Worm (Caenorhabditis elegans): ENCODE measurements around the gene C24A3.1.
A peak's percentile ranks its signal among the peaks of the same experiment; 100 is the strongest.

The C24A3.1 gene

DNA sequence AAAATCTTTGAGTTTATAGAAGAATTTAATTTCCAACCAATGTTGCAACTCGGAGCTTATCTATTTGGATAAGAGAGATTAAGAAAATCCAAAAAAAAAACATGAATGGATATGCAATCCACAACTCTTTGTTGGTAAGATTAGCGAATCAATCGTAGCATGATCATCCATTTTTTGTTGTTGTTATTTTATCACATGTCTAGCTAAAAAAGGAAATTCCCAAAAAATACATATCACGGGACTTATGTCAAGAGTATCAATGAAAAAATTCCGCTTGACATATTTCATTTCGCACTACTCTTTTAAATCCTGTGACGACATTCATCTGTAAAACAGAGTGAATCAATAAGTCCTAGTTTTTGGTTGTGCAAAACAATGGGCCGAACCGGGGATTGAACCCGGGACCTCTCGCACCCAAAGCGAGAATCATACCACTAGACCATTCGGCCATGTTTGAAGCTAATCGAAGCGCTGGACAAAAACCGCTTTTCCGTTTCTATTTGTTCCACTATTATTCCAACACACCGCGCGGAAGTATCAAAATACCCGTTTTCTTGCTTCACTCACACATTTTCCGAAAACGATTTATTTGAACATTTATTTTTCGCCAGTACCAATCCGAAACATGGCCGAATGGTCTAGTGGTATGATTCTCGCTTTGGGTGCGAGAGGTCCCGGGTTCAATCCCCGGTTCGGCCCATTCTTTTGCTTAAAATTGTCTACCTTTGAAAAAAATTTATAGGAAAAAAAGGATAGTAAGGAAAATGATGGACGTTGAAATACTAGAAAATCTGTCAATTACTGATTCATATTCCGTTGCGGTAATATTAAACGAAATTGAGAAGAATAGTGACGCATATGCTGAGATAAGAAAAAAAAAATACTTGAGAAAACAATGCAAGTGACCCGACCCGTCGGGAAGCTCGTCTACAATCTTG lies 29.5 kb upstream of the C24A3.1 start:
- no peak for TF ChIP-seq cnd-1 (tag; optimal IDR thresholded peaks at IDR 0.05)
- no peak for TF ChIP-seq ztf-11 (tag; optimal IDR thresholded peaks at IDR 0.05)
- peak; percentile 19 for TF ChIP-seq M03D4.4 (tag; optimal IDR thresholded peaks at IDR 0.05)
- no peak for TF ChIP-seq mep-1 (tag; optimal IDR thresholded peaks at IDR 0.05)
- no peak for TF ChIP-seq elt-3 (tag; optimal IDR thresholded peaks at IDR 0.05)
- TF ChIP-seq drap-1 (GFP tag; optimal IDR thresholded peaks at IDR 0.05): no peak
- no peak for TF ChIP-seq nhr-2 (tag; optimal IDR thresholded peaks at IDR 0.05)
- TF ChIP-seq ceh-83 (GFP tag; optimal IDR thresholded peaks at IDR 0.05): no peak
- TF ChIP-seq unc-62 (GFP tag; optimal IDR thresholded peaks at IDR 0.05): no peak
- peak; percentile 27 for TF ChIP-seq bed-3 (GFP tag; optimal IDR thresholded peaks at IDR 0.05)
- peak; percentile 23 for TF ChIP-seq sptf-1 (tag; optimal IDR thresholded peaks at IDR 0.05)
- TF ChIP-seq elt-1 (tag; optimal IDR thresholded peaks at IDR 0.05; ENCODE audit: borderline replicate concordance, insufficient read depth): no peak
- no peak for TF ChIP-seq lin-13 (tag; optimal IDR thresholded peaks at IDR 0.05)

DNA sequence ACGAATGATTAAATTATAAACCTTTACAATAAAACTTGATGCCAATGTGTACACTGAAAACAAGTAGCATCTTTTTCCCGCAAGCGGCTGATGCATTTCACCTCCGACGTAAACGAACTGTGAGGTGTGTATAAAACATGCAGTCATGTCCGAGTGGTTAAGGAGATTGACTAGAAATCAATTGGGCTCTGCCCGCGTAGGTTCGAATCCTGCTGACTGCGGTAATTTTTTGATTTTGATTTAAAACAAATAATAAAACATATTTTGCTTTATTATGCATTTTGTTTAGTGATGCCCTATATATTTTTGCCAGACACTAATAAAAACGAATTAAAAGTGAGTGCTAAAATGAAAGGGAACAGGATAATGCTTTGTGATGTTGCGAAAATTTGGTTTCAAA lies 27.4 kb upstream of the C24A3.1 start:
- no peak for TF ChIP-seq ztf-11 (tag; optimal IDR thresholded peaks at IDR 0.05)
- no peak for TF ChIP-seq ces-1 (GFP tag; optimal IDR thresholded peaks at IDR 0.05)
- no peak for TF ChIP-seq tbx-8 (GFP tag; optimal IDR thresholded peaks at IDR 0.05)
- peak; percentile 33 for TF ChIP-seq bed-3 (GFP tag; optimal IDR thresholded peaks at IDR 0.05)
- TF ChIP-seq elt-3 (tag; optimal IDR thresholded peaks at IDR 0.05): no peak
- TF ChIP-seq blmp-1 (tag; optimal IDR thresholded peaks at IDR 0.05): no peak
- TF ChIP-seq nhr-237 (tag; optimal IDR thresholded peaks at IDR 0.05): no peak
- no peak for TF ChIP-seq nhr-2 (tag; optimal IDR thresholded peaks at IDR 0.05)
- no peak for TF ChIP-seq unc-120 (tag; optimal IDR thresholded peaks at IDR 0.05; ENCODE audit: poor library complexity, severe bottlenecking)
- no peak for TF ChIP-seq mep-1 (tag; optimal IDR thresholded peaks at IDR 0.05)
- TF ChIP-seq cnd-1 (tag; optimal IDR thresholded peaks at IDR 0.05): no peak
- TF ChIP-seq ceh-83 (GFP tag; optimal IDR thresholded peaks at IDR 0.05): peak; percentile 77
- TF ChIP-seq mls-2 (tag; optimal IDR thresholded peaks at IDR 0.05): no peak
- no peak for TF ChIP-seq zip-8 (tag; optimal IDR thresholded peaks at IDR 0.05)
- no peak for TF ChIP-seq nhr-28 (tag; optimal IDR thresholded peaks at IDR 0.05)
- TF ChIP-seq ceh-43 (GFP tag; optimal IDR thresholded peaks at IDR 0.05): no peak
- no peak for TF ChIP-seq nhr-76 (tag; optimal IDR thresholded peaks at IDR 0.05)
- no peak for TF ChIP-seq mab-5 (tag; optimal IDR thresholded peaks at IDR 0.05)
- TF ChIP-seq M03D4.4 (tag; optimal IDR thresholded peaks at IDR 0.05): peak; percentile 58
- peak; percentile 52 for TF ChIP-seq sem-2 (GFP tag; optimal IDR thresholded peaks at IDR 0.05)
- TF ChIP-seq ham-2 (GFP tag; optimal IDR thresholded peaks at IDR 0.05): no peak
- peak; percentile 12 for TF ChIP-seq lin-32 (GFP tag; optimal IDR thresholded peaks at IDR 0.05)
- TF ChIP-seq unc-39 (tag; optimal IDR thresholded peaks at IDR 0.05): no peak
- no peak for TF ChIP-seq pha-4 (tag; optimal IDR thresholded peaks at IDR 0.05)

DNA sequence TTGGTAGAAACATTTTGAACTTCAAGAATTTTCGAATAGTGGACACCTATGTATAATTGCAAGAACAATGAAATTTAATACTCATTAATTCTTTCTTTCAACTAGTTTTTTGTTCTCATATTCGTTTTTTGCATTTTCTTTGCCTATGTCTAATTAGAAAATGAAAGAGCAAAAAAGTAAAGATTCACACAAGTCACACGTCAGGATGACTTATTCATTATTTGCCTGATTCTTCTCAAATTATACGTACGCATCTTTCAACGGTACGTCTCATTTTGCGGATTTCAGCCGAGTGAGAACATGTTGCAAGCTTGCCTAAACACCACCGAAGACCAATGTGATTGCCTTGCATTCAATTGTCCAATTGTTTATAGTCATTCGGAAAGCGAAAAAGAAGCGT lies 18.2 kb upstream of the C24A3.1 start, which contains the start of gene nmur-1:
nmur-1 (plus strand) TSS at position 301 of the 400 bp plus-strand sequence.
- TF ChIP-seq ham-2 (GFP tag; optimal IDR thresholded peaks at IDR 0.05) (no peak), mls-2 (tag; optimal IDR thresholded peaks at IDR 0.05) (no peak), ceh-83 (GFP tag; optimal IDR thresholded peaks at IDR 0.05) (no peak), lin-32 (GFP tag; optimal IDR thresholded peaks at IDR 0.05) (no peak), mep-1 (tag; optimal IDR thresholded peaks at IDR 0.05) (no peak), hlh-1 (tag; optimal IDR thresholded peaks at IDR 0.05) (no peak), unc-39 (tag; optimal IDR thresholded peaks at IDR 0.05) (no peak), lin-13 (tag; optimal IDR thresholded peaks at IDR 0.05) (no peak), unc-120 (tag; optimal IDR thresholded peaks at IDR 0.05; ENCODE audit: poor library complexity, severe bottlenecking) (no peak), blmp-1 (tag; optimal IDR thresholded peaks at IDR 0.05) (no peak), drap-1 (GFP tag; optimal IDR thresholded peaks at IDR 0.05) (no peak)

DNA sequence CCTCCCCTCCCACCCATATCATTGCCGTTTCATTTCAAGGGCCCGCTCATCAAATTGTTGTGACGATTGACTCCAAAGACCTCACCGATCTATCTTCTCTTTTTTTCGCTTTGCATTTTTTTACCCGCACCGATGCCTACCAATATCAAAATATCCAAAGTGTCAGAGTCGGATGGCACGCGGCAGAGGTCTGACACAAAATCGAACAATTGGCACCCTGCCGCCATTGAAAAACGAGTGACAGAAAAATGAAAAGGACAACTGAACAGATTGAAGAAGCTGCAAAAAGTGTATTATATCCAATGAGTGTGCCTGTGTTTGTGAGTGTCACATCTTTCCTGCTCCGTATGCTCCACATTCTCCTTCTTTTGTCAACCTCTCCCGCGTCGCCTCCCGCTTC lies 12.4 kb upstream of the C24A3.1 start:
- TF ChIP-seq ztf-11 (tag; optimal IDR thresholded peaks at IDR 0.05) (no peak), cnd-1 (tag; optimal IDR thresholded peaks at IDR 0.05) (no peak), sem-2 (GFP tag; optimal IDR thresholded peaks at IDR 0.05) (no peak), nhr-76 (tag; optimal IDR thresholded peaks at IDR 0.05) (no peak), unc-120 (tag; optimal IDR thresholded peaks at IDR 0.05; ENCODE audit: poor library complexity, severe bottlenecking) (peak; percentile 54), unc-62 (GFP tag; optimal IDR thresholded peaks at IDR 0.05) (peak; percentile 85), hlh-1 (tag; optimal IDR thresholded peaks at IDR 0.05) (peak; percentile 28), mls-2 (tag; optimal IDR thresholded peaks at IDR 0.05) (no peak), unc-39 (tag; optimal IDR thresholded peaks at IDR 0.05) (no peak)

Measured in whole organism, mixed stage, embryonic.